Worm (Caenorhabditis elegans): ENCODE measurements around the gene M03E7.1.

The M03E7.1 gene

ce11 chrV:5606255-5606654 is 15.2 kb upstream of the M03E7.1 start, which contains the start of gene CD4.1:
CD4.1 (plus strand) TSS chrV:5606555.
- no peak for TF ChIP-seq lsy-2 (tag; optimal IDR thresholded peaks at IDR 0.05)
- TF ChIP-seq lin-11 (tag; optimal IDR thresholded peaks at IDR 0.05) = no peak
- TF ChIP-seq elt-3 (tag; optimal IDR thresholded peaks at IDR 0.05) = no peak
- no peak for TF ChIP-seq F13H6.1 (tag; optimal IDR thresholded peaks at IDR 0.05)
- no peak for TF ChIP-seq nhr-12 (tag; optimal IDR thresholded peaks at IDR 0.05)
- TF ChIP-seq unc-55 (GFP tag; optimal IDR thresholded peaks at IDR 0.05) = no peak
- no peak for TF ChIP-seq nhr-6 (tag; optimal IDR thresholded peaks at IDR 0.05)
- TF ChIP-seq blmp-1 (tag; optimal IDR thresholded peaks at IDR 0.05; ENCODE audit: insufficient read depth) = no peak
- no peak for TF ChIP-seq R02D3.7 (tag; optimal IDR thresholded peaks at IDR 0.05)
- TF ChIP-seq nhr-129 (tag; optimal IDR thresholded peaks at IDR 0.05) = no peak
- no peak for TF ChIP-seq ztf-4 (tag; optimal IDR thresholded peaks at IDR 0.05)
- no peak for TF ChIP-seq Y55F3AM.14 (GFP tag; optimal IDR thresholded peaks at IDR 0.05)
- no peak for TF ChIP-seq zag-1 (tag; optimal IDR thresholded peaks at IDR 0.05)

ce11 chrV:5610186-5610585 is 11.3 kb upstream of the M03E7.1 start:
- no peak for TF ChIP-seq nhr-237 (tag; optimal IDR thresholded peaks at IDR 0.05)
- TF ChIP-seq mdl-1 (tag; optimal IDR thresholded peaks at IDR 0.05) = no peak

ce11 chrV:5613109-5613508 is 8.4 kb upstream of the M03E7.1 start, which contains the start of gene lrpc-1:
lrpc-1 (minus strand) TSS chrV:5613209.
- TF ChIP-seq mdl-1 (tag; optimal IDR thresholded peaks at IDR 0.05) = no peak
- TF ChIP-seq lin-39 (tag; optimal IDR thresholded peaks at IDR 0.05) = no peak

- no peak for TF ChIP-seq nhr-6 (tag; optimal IDR thresholded peaks at IDR 0.05)
- TF ChIP-seq F13H6.1 (tag; optimal IDR thresholded peaks at IDR 0.05) = no peak
- TF ChIP-seq blmp-1 (tag; optimal IDR thresholded peaks at IDR 0.05; ENCODE audit: insufficient read depth) = no peak
- no peak for TF ChIP-seq mab-5 (tag; optimal IDR thresholded peaks at IDR 0.05)
- TF ChIP-seq lin-11 (tag; optimal IDR thresholded peaks at IDR 0.05) = no peak
- no peak for TF ChIP-seq elt-3 (tag; optimal IDR thresholded peaks at IDR 0.05)
- no peak for TF ChIP-seq ceh-82 (tag; optimal IDR thresholded peaks at IDR 0.05)
- TF ChIP-seq ztf-1 (GFP tag; conservative IDR thresholded peaks at IDR 0.05) = no peak
- TF ChIP-seq lin-13 (GFP tag; optimal IDR thresholded peaks at IDR 0.05) = no peak
- TF ChIP-seq gmeb-1 (tag; optimal IDR thresholded peaks at IDR 0.05) = no peak
- TF ChIP-seq R02D3.7 (tag; optimal IDR thresholded peaks at IDR 0.05) = no peak
- TF ChIP-seq nhr-23 (tag; optimal IDR thresholded peaks at IDR 0.05) = no peak
- TF ChIP-seq nhr-25 (tag; optimal IDR thresholded peaks at IDR 0.05) = no peak
- no peak for TF ChIP-seq unc-39 (tag; optimal IDR thresholded peaks at IDR 0.05)
- no peak for TF ChIP-seq nhr-10 (tag; optimal IDR thresholded peaks at IDR 0.05)
- no peak for TF ChIP-seq fos-1 (tag; optimal IDR thresholded peaks at IDR 0.05)
- TF ChIP-seq nhr-237 (tag; optimal IDR thresholded peaks at IDR 0.05) = no peak
- no peak for TF ChIP-seq nhr-11 (tag; optimal IDR thresholded peaks at IDR 0.05)
- no peak for TF ChIP-seq peb-1 (tag; optimal IDR thresholded peaks at IDR 0.05)
These were observed 6.8 kb upstream of the M03E7.1 start, which contains the start of gene M03E7.3 for ce11 chrV:5614724-5615123. M03E7.3 (plus strand) TSS chrV:5615024.

- TF ChIP-seq elt-1 (tag; optimal IDR thresholded peaks at IDR 0.05) = no peak
- TF ChIP-seq fos-1 (tag; optimal IDR thresholded peaks at IDR 0.05) = no peak
- no peak for TF ChIP-seq nhr-10 (tag; optimal IDR thresholded peaks at IDR 0.05)
- no peak for TF ChIP-seq nhr-11 (tag; optimal IDR thresholded peaks at IDR 0.05)
- TF ChIP-seq nhr-12 (tag; optimal IDR thresholded peaks at IDR 0.05) = no peak
- TF ChIP-seq snpc-4 (tag; optimal IDR thresholded peaks at IDR 0.05) = no peak
- no peak for TF ChIP-seq unc-55 (GFP tag; optimal IDR thresholded peaks at IDR 0.05)
- no peak for TF ChIP-seq unc-39 (tag; optimal IDR thresholded peaks at IDR 0.05)
- TF ChIP-seq nhr-25 (tag; optimal IDR thresholded peaks at IDR 0.05) = no peak
- no peak for TF ChIP-seq dmd-4 (tag; optimal IDR thresholded peaks at IDR 0.05)
- no peak for TF ChIP-seq gmeb-1 (tag; optimal IDR thresholded peaks at IDR 0.05)
- no peak for TF ChIP-seq nhr-23 (tag; optimal IDR thresholded peaks at IDR 0.05)
These were observed 4.2 kb upstream of the M03E7.1 start, which contains the start of gene M03E7.2 for ce11 chrV:5617301-5617700. M03E7.2 (plus strand) TSS chrV:5617601.

- no peak for TF ChIP-seq nhr-25 (tag; optimal IDR thresholded peaks at IDR 0.05)
- peak in 1 of 2 experiments; percentile 73 for TF ChIP-seq lsy-2 (tag; optimal IDR thresholded peaks at IDR 0.05)
- TF ChIP-seq nhr-6 (tag; optimal IDR thresholded peaks at IDR 0.05) = no peak
- TF ChIP-seq unc-55 (GFP tag; optimal IDR thresholded peaks at IDR 0.05) = peak; percentile 48
- no peak for TF ChIP-seq dmd-4 (tag; optimal IDR thresholded peaks at IDR 0.05)
These were observed 2.1 kb upstream of the M03E7.1 start for ce11 chrV:5619372-5619771.
